Worm (Caenorhabditis elegans): ENCODE measurements around the gene cpna-2.

Gene cpna-2

ce11 chrII:7698406-7698805 lies 26.3 kb upstream of the cpna-2 start, which contains the start of gene B0495.5:
Gene B0495.5 (minus strand): TSS chrII:7698506.
- TF ChIP-seq unc-62 (GFP tag; optimal IDR thresholded peaks at IDR 0.05 in 1 of 2) = peak in 1 of 2 experiments; percentile 1
- TF ChIP-seq unc-62 (tag; optimal IDR thresholded peaks at IDR 0.05) = no peak
- no peak for TF ChIP-seq Y5F2A.4 (GFP tag; optimal IDR thresholded peaks at IDR 0.05)

- TF ChIP-seq egl-27 (tag; optimal IDR thresholded peaks at IDR 0.05) (no peak), gei-8 (GFP tag; optimal IDR thresholded peaks at IDR 0.05) (no peak), nhr-11 (tag; optimal IDR thresholded peaks at IDR 0.05) (no peak), ceh-82 (tag; optimal IDR thresholded peaks at IDR 0.05) (no peak), pha-4 (GFP tag; IDR thresholded peaks at IDR 0.05) (no peak), pha-4 (tag; optimal IDR thresholded peaks at IDR 0.05) (no peak), dve-1 (tag; optimal IDR thresholded peaks at IDR 0.05; ENCODE audit: insufficient read depth) (no peak), daf-16 (GFP tag; optimal IDR thresholded peaks at IDR 0.05) (no peak), daf-16 (tag; optimal IDR thresholded peaks at IDR 0.05) (peak; percentile 5), lsy-2 (tag; optimal IDR thresholded peaks at IDR 0.05) (peak in 1 of 2 experiments; percentile 97), zfp-3 (GFP tag; conservative IDR thresholded peaks at IDR 0.05) (no peak), hlh-30 (tag; optimal IDR thresholded peaks at IDR 0.05; ENCODE audit: insufficient read depth) (peak; percentile 69), ctbp-1 (GFP tag; IDR thresholded peaks at IDR 0.05) (no peak), ceh-32 (tag; optimal IDR thresholded peaks at IDR 0.05; ENCODE audit: poor library complexity) (no peak), ceh-62 (tag; optimal IDR thresholded peaks at IDR 0.05) (no peak), tag-97 (GFP tag; IDR thresholded peaks at IDR 0.05) (no peak), nhr-41 (GFP tag; IDR thresholded peaks at IDR 0.05) (no peak), mes-2 (tag; optimal IDR thresholded peaks at IDR 0.05; ENCODE audit: poor library complexity, severe bottlenecking) (peak; percentile 61), daf-19 (GFP tag; conservative IDR thresholded peaks at IDR 0.05) (no peak), egl-43 (GFP tag; IDR thresholded peaks at IDR 0.05) (no peak), mdl-1 (tag; optimal IDR thresholded peaks at IDR 0.05) (no peak), unc-130 (GFP tag; optimal IDR thresholded peaks at IDR 0.05) (no peak)
Measured at ce11 chrII:7699009-7699408, 25.7 kb upstream of the cpna-2 start, which contains the start of the genes moa-2 and cdk-11.1. Gene moa-2 (minus strand): TSS chrII:7699033. Gene cdk-11.1 (plus strand): TSS chrII:7699235.

DNA sequence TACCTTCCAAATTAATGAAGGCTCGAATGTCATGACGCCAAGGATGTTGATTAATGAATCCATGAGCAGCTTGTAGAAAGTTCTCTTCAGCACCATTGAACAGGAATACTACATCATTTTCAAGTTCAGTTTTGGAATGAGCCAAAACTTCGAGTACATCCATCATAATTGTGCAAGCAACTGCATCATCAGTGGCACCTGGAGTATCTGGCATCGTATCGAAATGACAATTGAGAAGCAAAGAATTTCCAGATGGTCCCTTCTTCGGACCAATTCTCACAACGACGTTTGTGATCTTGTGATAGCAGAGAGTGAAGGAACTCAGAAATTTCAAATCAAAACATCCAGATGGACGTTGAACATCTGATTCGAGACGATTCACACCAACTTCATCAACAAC lies 20.3 kb upstream of the cpna-2 start:
- TF ChIP-seq pqm-1 (tag; optimal IDR thresholded peaks at IDR 0.05) (no peak), aha-1 (tag) (peak; percentile 94), unc-39 (tag; optimal IDR thresholded peaks at IDR 0.05) (no peak)

- peak; percentile 7 for TF ChIP-seq mes-2 (tag; optimal IDR thresholded peaks at IDR 0.05; ENCODE audit: poor library complexity, severe bottlenecking)
- TF ChIP-seq mxl-3 (GFP tag; optimal IDR thresholded peaks at IDR 0.05) = no peak
- TF ChIP-seq madf-5 (GFP tag; IDR thresholded peaks at IDR 0.05) = no peak
- TF ChIP-seq zip-2 (tag; optimal IDR thresholded peaks at IDR 0.05) = no peak
- TF ChIP-seq nhr-77 (tag; optimal IDR thresholded peaks at IDR 0.05) = no peak
- no peak for TF ChIP-seq nhr-6 (tag; optimal IDR thresholded peaks at IDR 0.05)
- no peak for TF ChIP-seq fos-1 (tag; optimal IDR thresholded peaks at IDR 0.05)
- TF ChIP-seq Y5F2A.4 (GFP tag; optimal IDR thresholded peaks at IDR 0.05) = no peak
- TF ChIP-seq daf-16 (GFP tag; optimal IDR thresholded peaks at IDR 0.05) = no peak
- TF ChIP-seq daf-16 (tag; optimal IDR thresholded peaks at IDR 0.05) = peak; percentile 72
- TF ChIP-seq nhr-102 (tag; optimal IDR thresholded peaks at IDR 0.05) = peak; percentile 11
- TF ChIP-seq mxl-2 (GFP tag; conservative IDR thresholded peaks at IDR 0.05) = no peak
- TF ChIP-seq hif-1 (tag; optimal IDR thresholded peaks at IDR 0.05) = no peak
- peak; percentile 36; the same call in 1 of the 2 replicates for TF ChIP-seq nhr-41 (GFP tag; IDR thresholded peaks at IDR 0.05)
- 0 out of 2 replicates have a peak, but pooled peaks have one; percentile 40 for TF ChIP-seq lin-38 (GFP tag; IDR thresholded peaks at IDR 0.05)
- TF ChIP-seq nhr-28 (tag; optimal IDR thresholded peaks at IDR 0.05) = peak; percentile 93
- no peak for TF ChIP-seq tag-97 (GFP tag; IDR thresholded peaks at IDR 0.05)
- TF ChIP-seq F26F4.8 (GFP tag; conservative IDR thresholded peaks at IDR 0.05) = no peak
- TF ChIP-seq egl-27 (tag; optimal IDR thresholded peaks at IDR 0.05) = no peak
- TF ChIP-seq skn-1 (tag; optimal IDR thresholded peaks at IDR 0.05) = no peak
- TF ChIP-seq ztf-7 (tag; optimal IDR thresholded peaks at IDR 0.05) = no peak
- TF ChIP-seq dmd-6 (GFP tag; IDR thresholded peaks at IDR 0.05) = peak; percentile 53; the same call in 1 of the 2 replicates
- TF ChIP-seq madf-9 (GFP tag; conservative IDR thresholded peaks at IDR 0.05) = no peak
- TF ChIP-seq T26A8.4 (GFP tag; IDR thresholded peaks at IDR 0.05) = no peak
- TF ChIP-seq ctbp-1 (GFP tag; IDR thresholded peaks at IDR 0.05) = no peak
- TF ChIP-seq snpc-4 (tag; optimal IDR thresholded peaks at IDR 0.05) = no peak
- no peak for TF ChIP-seq ceh-62 (tag; optimal IDR thresholded peaks at IDR 0.05)
- TF ChIP-seq saeg-2 (GFP tag; IDR thresholded peaks at IDR 0.05) = no peak
Measured at ce11 chrII:7705152-7705551, 19.6 kb upstream of the cpna-2 start, which contains the start of gene B0495.7. Gene B0495.7 (minus strand): TSS chrII:7705233.
